Fruit fly (Drosophila melanogaster) whole organism, embryonic: ENCODE results near the gene MED14.
A peak's percentile ranks its signal among the peaks of the same experiment; 100 is the strongest.

Experiments
- ATbp ChIP-seq: fragments of 200-800 bp; sonication (Bioruptor generic); optimal IDR thresholded peaks from 2 replicates; lab custom pipeline; 2017; ENCODE audit warnings: missing biosample characterization, mild to moderate bottlenecking, missing genetic modification characterization, missing genetic modification reagents
- Abd-B ChIP-seq: fragments of 200-800 bp; sonication (Bioruptor generic); optimal IDR thresholded peaks from 2 replicates; lab custom pipeline; 2018; ENCODE audit warnings: missing biosample characterization, mild to moderate bottlenecking, missing genetic modification characterization, moderate library complexity
- B-H2 ChIP-seq: fragments of 200-800 bp; sonication (Bioruptor generic); optimal IDR thresholded peaks from 2 replicates; lab custom pipeline; 2018; ENCODE audit warnings: missing biosample characterization, mild to moderate bottlenecking, missing genetic modification characterization
- CG10543 ChIP-seq: fragments of 200-800 bp; sonication (Bioruptor generic); optimal IDR thresholded peaks from 3 replicates; lab custom pipeline; 2017; ENCODE audit warnings: missing biosample characterization, mild to moderate bottlenecking, missing genetic modification characterization, moderate library complexity
- CG11247 ChIP-seq: fragments of 200-800 bp; sonication (Bioruptor generic); IDR thresholded peaks from 2 replicates; pipeline ENCODE4 v1.3.6; 2022; ENCODE audit warnings: missing biosample characterization, missing genetic modification characterization
- CG15601 ChIP-seq: fragments of 200-800 bp; sonication (Bioruptor generic); optimal IDR thresholded peaks from 3 replicates; lab custom pipeline; 2019; ENCODE audit warnings: missing biosample characterization, mild to moderate bottlenecking, missing genetic modification characterization, moderate library complexity
- CG16813 ChIP-seq: fragments of 200-800 bp; sonication (Bioruptor generic); IDR thresholded peaks from 3 replicates; pipeline ENCODE4 v1.3.6; 2022; ENCODE audit warnings: missing biosample characterization, missing genetic modification characterization; ENCODE audit not compliant: partially characterized antibody
- CG17186 ChIP-seq: fragments of 200-800 bp; sonication (Bioruptor generic); optimal IDR thresholded peaks from 3 replicates; lab custom pipeline; 2017; ENCODE audit warnings: missing biosample characterization, missing genetic modification reagents, missing genetic modification characterization
- CG3065 ChIP-seq: fragments of 200-800 bp; sonication (Bioruptor generic); optimal IDR thresholded peaks from 2 replicates; lab custom pipeline; 2016; ENCODE audit warnings: missing biosample characterization, missing genetic modification characterization
- CG3281 ChIP-seq: fragments of 200-800 bp; sonication (Bioruptor generic); optimal IDR thresholded peaks from 3 replicates; lab custom pipeline; 2017; ENCODE audit warnings: missing biosample characterization, mild to moderate bottlenecking, missing genetic modification characterization
- CG4282 ChIP-seq: fragments of 200-800 bp; sonication (Bioruptor generic); optimal IDR thresholded peaks from 2 replicates; lab custom pipeline; 2016; ENCODE audit warnings: missing biosample characterization, missing genetic modification characterization
- CG4854 ChIP-seq: fragments of 200-800 bp; sonication (Bioruptor generic); optimal IDR thresholded peaks from 2 replicates; lab custom pipeline; 2016; ENCODE audit warnings: missing biosample characterization, missing genetic modification characterization, inconsistent platforms
- CG6254 ChIP-seq: fragments of 200-800 bp; sonication (Bioruptor generic); optimal IDR thresholded peaks from 3 replicates; lab custom pipeline; 2017; ENCODE audit warnings: mild to moderate bottlenecking, missing biosample characterization, missing genetic modification reagents, missing genetic modification characterization
- CG6689 ChIP-seq: fragments of 200-800 bp; sonication (Bioruptor generic); IDR thresholded peaks from 2 replicates; pipeline ENCODE4 v1.3.6; 2022; ENCODE audit warnings: missing biosample characterization, missing genetic modification characterization
- CG7987 ChIP-seq: fragments of 200-800 bp; sonication (Bioruptor generic); optimal IDR thresholded peaks from 2 replicates; lab custom pipeline; 2018; ENCODE audit warnings: missing biosample characterization, mild to moderate bottlenecking, missing genetic modification characterization, moderate library complexity
- CG8478 ChIP-seq: fragments of >200 bp; optimal IDR thresholded peaks from 2 replicates; lab custom pipeline; 2018
- Camta ChIP-seq: fragments of 200-800 bp; sonication (Bioruptor generic); optimal IDR thresholded peaks from 2 replicates; lab custom pipeline; 2016; ENCODE audit warnings: missing biosample characterization, missing genetic modification characterization
- CkIIα-i1 ChIP-seq: fragments of 200-800 bp; sonication (Bioruptor generic); IDR thresholded peaks from 2 replicates; pipeline ENCODE4 v1.3.6; 2022; ENCODE audit warnings: missing biosample characterization, missing genetic modification characterization
- Dek ChIP-seq: fragments of 200-800 bp; sonication (Bioruptor generic); optimal IDR thresholded peaks from 3 replicates; lab custom pipeline; 2019; ENCODE audit warnings: missing biosample characterization, mild to moderate bottlenecking, missing genetic modification characterization, moderate library complexity
- HLH54F ChIP-seq: fragments of 200-800 bp; sonication (Bioruptor generic); optimal IDR thresholded peaks from 3 replicates; lab custom pipeline; 2016; ENCODE audit warnings: missing biosample characterization, missing genetic modification characterization
- NFAT ChIP-seq: fragments of 200-800 bp; sonication (Bioruptor generic); IDR thresholded peaks from 2 replicates; pipeline ENCODE4 v1.3.6; 2022; ENCODE audit warnings: missing biosample characterization, missing genetic modification characterization
- Nf-YC ChIP-seq: fragments of 200-800 bp; optimal IDR thresholded peaks from 3 replicates; lab custom pipeline; 2019; ENCODE audit warnings: missing biosample characterization, mild to moderate bottlenecking, missing genetic modification characterization, moderate library complexity
- Six4 ChIP-seq: fragments of 200-800 bp; sonication (Bioruptor generic); optimal IDR thresholded peaks from 2 replicates; lab custom pipeline; 2016; ENCODE audit warnings: missing biosample characterization, missing genetic modification characterization
- Usf ChIP-seq: fragments of 200-800 bp; sonication (Bioruptor generic); optimal IDR thresholded peaks from 2 replicates; lab custom pipeline; 2017; ENCODE audit warnings: missing genotype, missing biosample characterization, missing genetic modification characterization
- Xbp1 ChIP-seq: fragments of 200-800 bp; sonication (Bioruptor generic); optimal IDR thresholded peaks from 3 replicates; lab custom pipeline; 2016; ENCODE audit warnings: missing biosample characterization, mild to moderate bottlenecking, missing genetic modification characterization
- aop ChIP-seq: fragments of 200-800 bp; sonication (Bioruptor generic); IDR thresholded peaks from 2 replicates; pipeline ENCODE4 v1.3.6; 2022; ENCODE audit warnings: missing biosample characterization, missing genetic modification characterization
- bbx ChIP-seq: fragments of 200-800 bp; sonication (Bioruptor generic); IDR thresholded peaks from 2 replicates; pipeline ENCODE4 v1.3.6; 2022; ENCODE audit warnings: missing biosample characterization, missing genetic modification characterization; ENCODE audit not compliant: partially characterized antibody
- bcd ChIP-seq: fragments of 200-800 bp; sonication (Bioruptor generic); optimal IDR thresholded peaks from 2 replicates; lab custom pipeline; 2017; ENCODE audit warnings: missing biosample characterization, mild to moderate bottlenecking, missing genetic modification characterization
- btn ChIP-seq: fragments of 200-800 bp; sonication (Bioruptor generic); optimal IDR thresholded peaks from 2 replicates; lab custom pipeline; 2016; ENCODE audit warnings: missing biosample characterization, missing genetic modification characterization
- cad ChIP-seq: fragments of >200 bp; optimal IDR thresholded peaks from 2 replicates; lab custom pipeline; 2017; ENCODE audit warnings: missing biosample characterization, missing genetic modification characterization
- chinmo ChIP-seq: fragments of 200-800 bp; sonication (Bioruptor generic); IDR thresholded peaks from 4 replicates; pipeline ENCODE4 v1.3.6; 2022; ENCODE audit warnings: missing biosample characterization, missing genetic modification characterization; ENCODE audit not compliant: partially characterized antibody
- dm ChIP-seq: fragments of 200-800 bp; sonication (Bioruptor generic); optimal IDR thresholded peaks from 3 replicates; lab custom pipeline; 2016; ENCODE audit warnings: missing biosample characterization, missing genetic modification characterization
- dpn ChIP-seq, 2 experiments: fragments of 200-800 bp; sonication (Bioruptor generic); optimal IDR thresholded peaks; 3 replicates each; lab custom pipeline; 2016; ENCODE audit warnings: missing biosample characterization in 2 of 2, missing genetic modification characterization in 2 of 2
- fd96Cb ChIP-seq: fragments of 200-800 bp; sonication (Bioruptor generic); optimal IDR thresholded peaks from 2 replicates; lab custom pipeline; 2018; ENCODE audit warnings: missing biosample characterization, mild to moderate bottlenecking, missing genetic modification characterization, moderate library complexity
- jumu ChIP-seq: fragments of 200-800 bp; sonication (Bioruptor generic); optimal IDR thresholded peaks from 3 replicates; lab custom pipeline; 2016; ENCODE audit warnings: missing biosample characterization, missing genetic modification characterization
- ken ChIP-seq: fragments of 200-800 bp; sonication (Bioruptor generic); IDR thresholded peaks from 3 replicates; pipeline ENCODE4 v1.3.6; 2022; ENCODE audit warnings: missing biosample characterization, missing genetic modification characterization
- lbe ChIP-seq: fragments of 200-800 bp; sonication (Bioruptor generic); optimal IDR thresholded peaks from 2 replicates; lab custom pipeline; 2016; ENCODE audit warnings: missing biosample characterization, mild to moderate bottlenecking, missing genetic modification characterization
- lov ChIP-seq, 2 experiments: fragments of 200-800 bp in 1 of 2; fragments of >200 bp in 1 of 2; sonication (Bioruptor generic) in 1 of 2; IDR thresholded peaks in 1 of 2; optimal IDR thresholded peaks in 1 of 2; 2 replicates in 1 of 2; 3 replicates in 1 of 2; pipeline versions ENCODE4 v1.3.6 to Lab custom; 2017 to 2022; ENCODE audit warnings: missing biosample characterization in 1 of 2, missing genetic modification characterization in 1 of 2
- maf-S ChIP-seq: fragments of 200-800 bp; sonication (Bioruptor generic); optimal IDR thresholded peaks from 2 replicates; lab custom pipeline; 2016; ENCODE audit warnings: missing biosample characterization, missing genetic modification characterization
- nmo ChIP-seq: fragments of 200-800 bp; sonication (Bioruptor generic); optimal IDR thresholded peaks from 2 replicates; lab custom pipeline; 2018; ENCODE audit warnings: missing biosample characterization, mild to moderate bottlenecking, missing genetic modification characterization, moderate library complexity
- nom ChIP-seq: fragments of 200-800 bp; sonication (Bioruptor generic); optimal IDR thresholded peaks from 2 replicates; lab custom pipeline; 2017; ENCODE audit warnings: missing biosample characterization, missing genetic modification characterization, mild to moderate bottlenecking, moderate library complexity, missing genetic modification reagents
- prd ChIP-seq, 3 experiments: fragments of >200 bp in 2 of 3; fragments of 200-800 bp in 1 of 3; sonication (Bioruptor generic) in 1 of 3; optimal IDR thresholded peaks in 2 of 3; IDR thresholded peaks in 1 of 3; 2 replicates in 2 of 3; 3 replicates in 1 of 3; pipeline versions ENCODE4 v1.3.6 to Lab custom; 2017 to 2022; ENCODE audit warnings: missing biosample characterization in 1 of 3, missing genetic modification characterization in 1 of 3
- sd ChIP-seq: fragments of 200-800 bp; sonication (Bioruptor generic); optimal IDR thresholded peaks from 3 replicates; lab custom pipeline; 2018; ENCODE audit warnings: missing biosample characterization, mild to moderate bottlenecking, missing genetic modification characterization, moderate library complexity
- sob ChIP-seq: fragments of 200-800 bp; sonication (Bioruptor generic); IDR thresholded peaks from 2 replicates; pipeline ENCODE4 v1.3.6; 2022; ENCODE audit warnings: missing biosample characterization, missing genetic modification characterization
- stwl ChIP-seq: fragments of 200-800 bp; sonication (Bioruptor generic); optimal IDR thresholded peaks from 3 replicates; lab custom pipeline; 2018; ENCODE audit warnings: missing biosample characterization, mild to moderate bottlenecking, missing genetic modification characterization, moderate library complexity
- tna ChIP-seq: fragments of 200-800 bp; sonication (Bioruptor generic); IDR thresholded peaks from 2 replicates; pipeline ENCODE4 v1.3.6; 2022; ENCODE audit warnings: missing biosample characterization, missing genetic modification characterization; ENCODE audit not compliant: partially characterized antibody
- vnd ChIP-seq: fragments of 200-800 bp; sonication (Bioruptor generic); IDR thresholded peaks from 3 replicates; pipeline ENCODE4 v1.3.6; 2022; ENCODE audit warnings: missing biosample characterization, missing genetic modification characterization; ENCODE audit not compliant: partially characterized antibody
- vvl ChIP-seq: fragments of 200-800 bp; sonication (Bioruptor generic); IDR thresholded peaks from 2 replicates; pipeline ENCODE4 v1.3.6; 2022; ENCODE audit warnings: missing biosample characterization, missing genetic modification characterization
- wdn ChIP-seq: fragments of 200-800 bp; sonication (Bioruptor generic); IDR thresholded peaks from 2 replicates; pipeline ENCODE4 v1.3.6; 2022; ENCODE audit warnings: missing biosample characterization, missing genetic modification characterization

Gene MED14

DNA sequence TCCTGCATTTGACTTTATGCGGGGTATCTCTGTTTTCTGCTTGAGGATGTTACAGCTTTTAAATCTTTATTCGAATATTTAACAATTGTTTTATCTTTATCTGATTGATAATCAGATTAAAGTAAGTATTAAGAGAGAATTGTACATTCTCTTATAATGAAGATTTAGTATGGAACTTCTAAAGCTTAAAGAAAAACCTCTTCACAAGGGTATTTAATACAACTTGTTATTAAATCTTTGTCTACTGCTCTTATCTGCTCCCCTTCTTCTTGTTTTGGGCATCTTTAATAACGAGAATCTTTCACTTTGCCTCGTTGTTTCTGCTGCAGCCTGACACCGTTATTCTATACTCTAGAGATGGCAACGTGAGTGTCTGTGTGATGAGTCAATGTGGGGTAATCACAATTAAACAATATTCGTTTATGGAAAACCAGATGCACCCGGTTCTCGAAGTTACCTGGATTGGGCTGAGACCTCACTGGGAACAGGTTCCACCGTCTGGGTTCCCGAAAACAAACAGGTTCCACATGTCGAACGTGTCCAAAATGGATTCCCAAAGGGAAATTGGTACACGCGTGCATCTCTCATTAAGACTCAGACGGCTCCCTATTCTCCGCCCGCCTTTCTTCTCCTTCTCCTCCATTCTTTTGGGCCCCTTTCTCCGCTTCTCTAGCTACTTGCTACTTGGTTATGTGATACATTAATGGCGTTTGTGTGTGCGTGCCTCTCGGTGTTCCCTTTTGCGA lies 42.8 kb upstream of the MED14 start (continued):
- no peak for TF ChIP-seq chinmo (GFP tag; lab: Robert Waterston, UW)
- peak; percentile 93 for TF ChIP-seq CG6254 (GFP tag; lab: Kevin White, UChicago)
- TF ChIP-seq Nf-YC: no peak
- peak; percentile 30 for TF ChIP-seq lbe (GFP tag; lab: Kevin White, UChicago)
- TF ChIP-seq NFAT (GFP tag; lab: Robert Waterston, UW): no peak
- TF ChIP-seq btn (GFP tag; lab: Kevin White, UChicago): no peak
- TF ChIP-seq CG16813 (GFP tag; lab: Robert Waterston, UW): no peak
- 0 out of 2 replicates have a peak, but pooled peaks have one; percentile 15 for TF ChIP-seq vvl (GFP tag; lab: Robert Waterston, UW)
- no peak for TF ChIP-seq CG11247 (GFP tag; lab: Robert Waterston, UW)
- TF ChIP-seq maf-S (GFP tag; lab: Kevin White, UChicago): no peak
- TF ChIP-seq vnd (GFP tag; lab: Robert Waterston, UW): 0 out of 3 replicates have a peak, but pooled peaks have one; percentile 42
- no peak for TF ChIP-seq dm (GFP tag; lab: Kevin White, UChicago)
- no peak for TF ChIP-seq Six4 (GFP tag; lab: Kevin White, UChicago)
- no peak for TF ChIP-seq CG7987 (GFP tag; lab: Kevin White, UChicago)
- no peak for TF ChIP-seq dpn (GFP tag; optimal IDR thresholded peaks at IDR 0.05; lab: Kevin White, UChicago)
- no peak for TF ChIP-seq ken (GFP tag; lab: Robert Waterston, UW)
- TF ChIP-seq stwl (tag; lab: Kevin White, UChicago): peak; percentile 8
- no peak for TF ChIP-seq Abd-B (GFP tag; lab: Kevin White, UChicago)
- TF ChIP-seq cad: no peak
- TF ChIP-seq Usf (GFP tag; lab: Kevin White, UChicago): no peak
- TF ChIP-seq bbx: peak; percentile 52
- TF ChIP-seq, all 482 proteins: peak for 36

DNA sequence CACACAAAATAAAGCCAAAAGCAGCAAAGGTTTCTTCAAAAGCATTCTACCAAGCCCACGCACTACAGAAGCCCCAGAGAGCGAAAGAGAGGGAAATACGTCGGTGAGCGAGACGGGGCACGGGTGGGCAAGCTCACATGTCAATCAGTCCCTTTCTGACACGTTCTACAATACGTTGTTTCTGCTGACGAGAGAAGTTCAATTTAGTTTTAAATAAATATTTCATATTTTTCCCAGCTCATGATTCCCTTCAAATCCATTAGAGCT lies 42.3 kb upstream of the MED14 start:
- TF ChIP-seq CG6689 (GFP tag; lab: Robert Waterston, UW): no peak
- no peak for TF ChIP-seq CG3065 (GFP tag; lab: Kevin White, UChicago)
- no peak for TF ChIP-seq fd96Cb (tag; lab: Kevin White, UChicago)
- TF ChIP-seq CG8478: no peak
- TF ChIP-seq CG17186 (GFP tag; lab: Kevin White, UChicago): no peak
- no peak for TF ChIP-seq Camta
- peak; percentile 35 for TF ChIP-seq CG10543 (GFP tag; lab: Kevin White, UChicago)
- no peak for TF ChIP-seq nmo (GFP tag; lab: Kevin White, UChicago)
- TF ChIP-seq sob: no peak
- peak; percentile 63 for TF ChIP-seq sd (tag; lab: Kevin White, UChicago)
- TF ChIP-seq ATbp (GFP tag; lab: Kevin White, UChicago): no peak
- no peak for TF ChIP-seq wdn (GFP tag; lab: Robert Waterston, UW)
- no peak for TF ChIP-seq bcd
- no peak for TF ChIP-seq jumu (GFP tag; lab: Kevin White, UChicago)
- TF ChIP-seq CG4282 (GFP tag; lab: Kevin White, UChicago): no peak
- TF ChIP-seq prd (optimal IDR thresholded peaks at IDR 0.05; lab: Kevin White, UChicago): no peak
- no peak for TF ChIP-seq prd (GFP tag; IDR thresholded peaks at IDR 0.05; lab: Robert Waterston, UW)
- no peak for TF ChIP-seq aop (GFP tag; lab: Robert Waterston, UW)
- TF ChIP-seq Xbp1 (GFP tag; lab: Kevin White, UChicago): no peak
- TF ChIP-seq CG3281 (GFP tag; lab: Kevin White, UChicago): no peak
- TF ChIP-seq B-H2 (GFP tag; lab: Kevin White, UChicago): no peak
- no peak for TF ChIP-seq HLH54F (GFP tag; lab: Kevin White, UChicago)
- TF ChIP-seq nom (GFP tag; lab: Kevin White, UChicago): peak; percentile 27
- TF ChIP-seq Dek (tag; lab: Kevin White, UChicago): no peak
- TF ChIP-seq CkIIα-i1 (GFP tag; lab: Robert Waterston, UW): no peak
- TF ChIP-seq CG4854 (GFP tag; lab: Kevin White, UChicago): no peak
- no peak for TF ChIP-seq CG15601
- no peak for TF ChIP-seq lov (optimal IDR thresholded peaks at IDR 0.05; lab: Kevin White, UChicago)
- TF ChIP-seq lov (GFP tag; IDR thresholded peaks at IDR 0.05; lab: Robert Waterston, UW): no peak
- TF ChIP-seq tna: no peak
